Worm (Caenorhabditis elegans) whole organism, L4 larva: ENCODE data around the gene clec-51.
A peak's percentile ranks its signal among the peaks of the same experiment; 100 is the strongest.

ENCODE experiments used
- D1046.2 ChIP-seq: fragments of 200-800 bp; sonication (Bioruptor generic); IDR thresholded peaks from 2 replicates; pipeline ENCODE4 v1.3.6; 2022; ENCODE audit warnings: missing genetic modification characterization, missing compliant biosample characterization
- F37D6.2 ChIP-seq: sonication (generic microtip); optimal IDR thresholded peaks from 2 replicates; lab custom pipeline; 2016; ENCODE audit warnings: mild to moderate bottlenecking, missing genetic modification characterization, missing compliant biosample characterization
- F44E2.7 ChIP-seq: fragments of 200-800 bp; sonication (Bioruptor generic); IDR thresholded peaks from 2 replicates; pipeline ENCODE4 v2.1.2; 2022; ENCODE audit warnings: missing genetic modification characterization, missing compliant biosample characterization
- T20F7.1 ChIP-seq: fragments of 200-800 bp; sonication (Bioruptor generic); optimal IDR thresholded peaks from 2 replicates; lab custom pipeline; 2018; ENCODE audit warnings: mild to moderate bottlenecking, missing genetic modification characterization, missing compliant biosample characterization
- Y5F2A.4 ChIP-seq: fragments of 200-800 bp; sonication (Bioruptor generic); optimal IDR thresholded peaks from 2 replicates; lab custom pipeline; 2018; ENCODE audit warnings: mild to moderate bottlenecking, missing genetic modification characterization, missing compliant biosample characterization
- ZK337.2 ChIP-seq: fragments of 200-800 bp; sonication (Bioruptor generic); IDR thresholded peaks from 2 replicates; pipeline ENCODE4 v1.3.6; 2022; ENCODE audit warnings: missing genetic modification reagents, missing genetic modification characterization, missing compliant biosample characterization
- ZK546.5 ChIP-seq, 2 experiments: sonication (generic microtip); optimal IDR thresholded peaks; 2 replicates each; lab custom pipeline; 2017; ENCODE audit warnings: missing biosample characterization in 2 of 2, missing genetic modification characterization in 2 of 2
- aly-2 ChIP-seq: sonication (generic microtip); optimal IDR thresholded peaks from 2 replicates; lab custom pipeline; 2018; ENCODE audit warnings: missing biosample characterization, missing genetic modification characterization
- ama-1 ChIP-seq: fragments of 150-350 bp; optimal IDR thresholded peaks from 2 replicates; lab custom pipeline; 2014; ENCODE audit warnings: inconsistent platforms, mixed read lengths
- arid-1 ChIP-seq: fragments of 200-800 bp; sonication (Bioruptor generic); conservative IDR thresholded peaks from 2 replicates; pipeline ENCODE4 v1.3.6; 2022; ENCODE audit warnings: missing genetic modification reagents, missing genetic modification characterization, missing compliant biosample characterization
- ceh-20 ChIP-seq: fragments of 200-800 bp; sonication (Bioruptor generic); IDR thresholded peaks from 2 replicates; pipeline ENCODE4 v1.3.6; 2022; ENCODE audit warnings: missing genetic modification reagents, missing genetic modification characterization, missing compliant biosample characterization
- ceh-44 ChIP-seq: fragments of 200-800 bp; sonication (Bioruptor generic); IDR thresholded peaks from 2 replicates; pipeline ENCODE4 v1.3.6; 2022; ENCODE audit warnings: missing genetic modification reagents, missing genetic modification characterization, missing compliant biosample characterization
- cey-2 ChIP-seq: sonication (generic microtip); optimal IDR thresholded peaks from 3 replicates; lab custom pipeline; 2017; ENCODE audit warnings: missing genetic modification characterization, mild to moderate bottlenecking, missing compliant biosample characterization, antibody characterized with exemption, borderline replicate concordance; ENCODE audit not compliant: insufficient read depth
- daf-16 ChIP-seq, 3 experiments: sonication (generic microtip); optimal IDR thresholded peaks; 2 replicates each; lab custom pipeline; 2016 to 2017; ENCODE audit warnings: missing genetic modification characterization in 3 of 3, missing genetic modification reagents in 3 of 3, mild to moderate bottlenecking in 2 of 3, missing compliant biosample characterization in 2 of 3, missing biosample characterization in 1 of 3, moderate library complexity in 1 of 3
- dmd-9 ChIP-seq: fragments of 200-800 bp; sonication (Bioruptor generic); IDR thresholded peaks from 2 replicates; pipeline ENCODE4 v1.3.6; 2022; ENCODE audit warnings: missing genetic modification reagents, missing genetic modification characterization, missing compliant biosample characterization
- dpl-1 ChIP-seq: fragments of 150-350 bp; optimal IDR thresholded peaks from 2 replicates; lab custom pipeline; 2014; ENCODE audit warnings: missing biosample characterization, missing genetic modification reagents, missing genetic modification characterization
- hif-1 ChIP-seq, 2 experiments: sonication (generic microtip); optimal IDR thresholded peaks; 2 replicates each; lab custom pipeline; 2016 to 2017; ENCODE audit warnings: missing compliant biosample characterization in 2 of 2, missing genetic modification characterization in 2 of 2, missing genetic modification reagents in 2 of 2, missing genotype in 2 of 2, mild to moderate bottlenecking in 1 of 2
- hlh-30 ChIP-seq: sonication (generic microtip); optimal IDR thresholded peaks from 2 replicates; lab custom pipeline; 2017; ENCODE audit warnings: antibody characterized with exemption, mild to moderate bottlenecking, missing genetic modification characterization, missing compliant biosample characterization; ENCODE audit not compliant: insufficient read depth
- hmg-1.1 ChIP-seq: fragments of 200-800 bp; sonication (Bioruptor generic); IDR thresholded peaks from 2 replicates; pipeline ENCODE4 v1.3.6; 2022; ENCODE audit warnings: missing genetic modification reagents, missing genetic modification characterization, missing compliant biosample characterization
- jun-1 ChIP-seq: fragments of 150-350 bp; optimal IDR thresholded peaks from 2 replicates; lab custom pipeline; 2014; ENCODE audit warnings: missing biosample characterization, missing genetic modification reagents, missing genetic modification characterization
- lin-38 ChIP-seq: fragments of 200-800 bp; sonication (Bioruptor generic); IDR thresholded peaks from 2 replicates; pipeline ENCODE4 v1.3.6; 2022; ENCODE audit warnings: missing genetic modification reagents, missing genetic modification characterization, missing compliant biosample characterization
- lin-39 ChIP-seq: fragments of 150-350 bp; optimal IDR thresholded peaks from 2 replicates; lab custom pipeline; 2014; ENCODE audit warnings: missing biosample characterization, missing genetic modification reagents, missing genetic modification characterization
- lsy-2 ChIP-seq, 2 experiments: fragments of 150-350 bp in 1 of 2; sonication (generic microtip) in 1 of 2; optimal IDR thresholded peaks; 2 replicates each; lab custom pipeline; 2014 to 2017; ENCODE audit warnings: missing biosample characterization in 2 of 2, missing genetic modification characterization in 2 of 2
- madf-9 ChIP-seq: fragments of 200-800 bp; sonication (Bioruptor generic); conservative IDR thresholded peaks from 2 replicates; pipeline ENCODE4 v1.3.6; 2022; ENCODE audit warnings: missing genetic modification reagents, missing genetic modification characterization, missing compliant biosample characterization
- mdl-1 ChIP-seq, 2 experiments: fragments of 150-350 bp in 1 of 2; sonication (generic microtip) in 1 of 2; optimal IDR thresholded peaks; 2 replicates each; lab custom pipeline; 2014 to 2017; ENCODE audit warnings: missing biosample characterization in 2 of 2, missing genetic modification characterization in 2 of 2
- mep-1 ChIP-seq: fragments of 150-350 bp; sonication (generic microtip); optimal IDR thresholded peaks from 3 replicates; lab custom pipeline; 2014; ENCODE audit warnings: missing biosample characterization, missing genetic modification characterization
- mes-2 ChIP-seq: sonication (generic microtip); optimal IDR thresholded peaks from 2 replicates; lab custom pipeline; 2016; ENCODE audit warnings: missing genotype, mild to moderate bottlenecking, missing genetic modification characterization, missing compliant biosample characterization; ENCODE audit not compliant: poor library complexity, severe bottlenecking
- mxl-3 ChIP-seq: fragments of 200-800 bp; sonication (Bioruptor generic); optimal IDR thresholded peaks from 2 replicates; lab custom pipeline; 2018; ENCODE audit warnings: mild to moderate bottlenecking, missing genetic modification characterization, missing compliant biosample characterization
- nhr-102 ChIP-seq: sonication (generic microtip); optimal IDR thresholded peaks from 2 replicates; lab custom pipeline; 2016; ENCODE audit warnings: mild to moderate bottlenecking, missing genetic modification characterization, moderate library complexity, missing compliant biosample characterization
- nhr-111 ChIP-seq: fragments of 200-800 bp; sonication (Bioruptor generic); optimal IDR thresholded peaks from 2 replicates; lab custom pipeline; 2018; ENCODE audit warnings: mild to moderate bottlenecking, missing genetic modification characterization, missing compliant biosample characterization
- nhr-28 ChIP-seq: fragments of 150-350 bp; optimal IDR thresholded peaks from 2 replicates; lab custom pipeline; 2014; ENCODE audit warnings: missing biosample characterization, missing genetic modification characterization
- nhr-41 ChIP-seq: fragments of 200-800 bp; sonication (Bioruptor generic); IDR thresholded peaks from 2 replicates; pipeline ENCODE4 v1.3.6; 2022; ENCODE audit warnings: missing genetic modification reagents, missing genetic modification characterization, missing compliant biosample characterization
- nhr-42 ChIP-seq: fragments of 200-800 bp; sonication (Bioruptor generic); IDR thresholded peaks from 2 replicates; pipeline ENCODE4 v1.3.6; 2022; ENCODE audit warnings: missing genetic modification characterization, missing compliant biosample characterization
- nhr-6 ChIP-seq: fragments of 150-350 bp; optimal IDR thresholded peaks from 2 replicates; lab custom pipeline; 2014; ENCODE audit warnings: missing biosample characterization, missing genetic modification characterization
- nhr-76 ChIP-seq: fragments of 150-350 bp; optimal IDR thresholded peaks from 2 replicates; lab custom pipeline; 2014; ENCODE audit warnings: missing biosample characterization, missing genetic modification characterization
- pha-4 ChIP-seq, 2 experiments: fragments of 150-350 bp in 1 of 2; fragments of 200-800 bp in 1 of 2; sonication (Bioruptor generic) in 1 of 2; IDR thresholded peaks in 1 of 2; optimal IDR thresholded peaks in 1 of 2; 2 replicates each; pipeline versions ENCODE4 v1.3.6 to Lab custom; 2014 to 2022; ENCODE audit warnings: missing genetic modification characterization in 2 of 2, missing genetic modification reagents in 2 of 2, missing biosample characterization in 1 of 2, missing compliant biosample characterization in 1 of 2
- skn-1 ChIP-seq: fragments of 150-350 bp; optimal IDR thresholded peaks from 2 replicates; lab custom pipeline; 2014; ENCODE audit warnings: missing biosample characterization, missing genetic modification characterization
- snpc-1.2 ChIP-seq: fragments of 200-800 bp; sonication (Bioruptor generic); IDR thresholded peaks from 2 replicates; pipeline ENCODE4 v1.3.6; 2022; ENCODE audit warnings: missing genetic modification reagents, missing genetic modification characterization, missing compliant biosample characterization
- snpc-4 ChIP-seq: fragments of 150-350 bp; optimal IDR thresholded peaks from 2 replicates; lab custom pipeline; 2014; ENCODE audit warnings: missing biosample characterization, missing genetic modification characterization
- unc-39 ChIP-seq: sonication (generic microtip); optimal IDR thresholded peaks from 2 replicates; lab custom pipeline; 2017; ENCODE audit warnings: missing biosample characterization, missing genetic modification characterization
- unc-62 ChIP-seq, 3 experiments: fragments of 150-350 bp in 1 of 3; sonication (generic microtip); optimal IDR thresholded peaks in 2 of 3; peaks in 1 of 3; 1 replicate in 1 of 3; 2 replicates in 2 of 3; lab custom pipeline; 2014 to 2017; ENCODE audit warnings: missing biosample characterization in 3 of 3, missing genetic modification characterization in 3 of 3, missing genetic modification reagents in 3 of 3, missing genotype in 1 of 3
- vab-7 ChIP-seq: fragments of 200-800 bp; sonication (Bioruptor generic); IDR thresholded peaks from 2 replicates; pipeline ENCODE4 v1.3.6; 2022; ENCODE audit warnings: missing genetic modification reagents, missing genetic modification characterization, missing compliant biosample characterization
- zip-2 ChIP-seq: fragments of 150-350 bp; optimal IDR thresholded peaks from 2 replicates; lab custom pipeline; 2014; ENCODE audit warnings: missing biosample characterization, missing genetic modification characterization

clec-51 gene

DNA sequence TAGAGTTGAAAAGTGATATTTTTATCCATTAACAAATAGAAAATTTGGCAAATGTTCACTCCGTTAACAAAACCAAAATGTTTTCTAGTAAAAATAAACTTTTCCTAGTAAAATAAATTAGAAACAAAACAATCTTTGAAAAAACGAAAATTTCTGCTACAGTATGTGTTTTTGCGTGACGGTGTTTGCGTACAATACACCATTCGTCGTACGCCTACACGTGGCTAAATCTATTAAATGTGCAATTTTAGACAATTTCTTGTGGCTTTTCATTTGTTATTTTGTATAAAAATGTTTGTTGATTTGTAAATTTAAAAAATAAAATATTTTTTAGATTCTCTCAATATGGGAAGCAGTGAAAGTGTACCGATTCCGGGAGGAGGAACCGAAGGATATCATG is 50.4 kb downstream of the clec-51 start, which contains the start of gene Y42H9AR.1:
Y42H9AR.1 (plus strand) TSS at position 233 of the 400 bp plus-strand sequence.
- TF ChIP-seq lsy-2 (tag; optimal IDR thresholded peaks at IDR 0.05; lab: Kevin White, UChicago): peak in 1 of 2 experiments; percentile 37
- peak; percentile 64 for TF ChIP-seq hlh-30 (tag; lab: Kevin White, UChicago)
- no peak for TF ChIP-seq nhr-41 (GFP tag; lab: Robert Waterston, UW)
- TF ChIP-seq mdl-1 (tag; optimal IDR thresholded peaks at IDR 0.05; lab: Kevin White, UChicago): peak in 1 of 2 experiments; percentile 57
- TF ChIP-seq dpl-1 (GFP tag; lab: Kevin White, UChicago): peak; percentile 52
- no peak for TF ChIP-seq ceh-44 (GFP tag; lab: Robert Waterston, UW)
- peak; percentile 24 for TF ChIP-seq mes-2
- no peak for TF ChIP-seq vab-7 (GFP tag; lab: Robert Waterston, UW)
- peak; percentile 40 for TF ChIP-seq T20F7.1 (GFP tag; lab: Kevin White, UChicago)
- 0 out of 2 replicates have a peak, but pooled peaks have one; percentile 3 for TF ChIP-seq hmg-1.1

DNA sequence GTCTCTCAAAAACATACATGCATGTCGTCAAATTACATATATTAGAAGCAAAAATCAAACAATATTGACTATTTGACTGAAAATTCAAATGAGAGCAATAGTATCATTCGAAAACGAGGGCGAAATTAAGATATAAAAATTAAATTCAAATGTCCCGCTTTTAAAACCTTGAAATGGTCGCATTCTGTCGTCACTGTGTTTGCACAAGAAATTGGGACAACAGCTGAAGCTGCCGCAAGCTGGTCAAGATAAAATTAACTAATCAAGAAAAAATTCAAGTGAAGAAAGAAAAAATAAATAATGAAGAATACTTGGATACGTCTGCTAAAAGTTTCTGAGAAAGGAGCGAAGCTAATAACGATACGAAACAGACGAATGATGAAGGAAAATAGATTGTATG is 51.0 kb downstream of the clec-51 start:
- no peak for TF ChIP-seq madf-9 (GFP tag; lab: Robert Waterston, UW)
- TF ChIP-seq mes-2: peak; percentile 24
- peak; percentile 51 for TF ChIP-seq dpl-1 (GFP tag; lab: Kevin White, UChicago)
- TF ChIP-seq daf-16 (GFP tag; optimal IDR thresholded peaks at IDR 0.05; lab: Kevin White, UChicago): no peak
- TF ChIP-seq daf-16 (tag; optimal IDR thresholded peaks at IDR 0.05; lab: Kevin White, UChicago): peak; percentile 1

DNA sequence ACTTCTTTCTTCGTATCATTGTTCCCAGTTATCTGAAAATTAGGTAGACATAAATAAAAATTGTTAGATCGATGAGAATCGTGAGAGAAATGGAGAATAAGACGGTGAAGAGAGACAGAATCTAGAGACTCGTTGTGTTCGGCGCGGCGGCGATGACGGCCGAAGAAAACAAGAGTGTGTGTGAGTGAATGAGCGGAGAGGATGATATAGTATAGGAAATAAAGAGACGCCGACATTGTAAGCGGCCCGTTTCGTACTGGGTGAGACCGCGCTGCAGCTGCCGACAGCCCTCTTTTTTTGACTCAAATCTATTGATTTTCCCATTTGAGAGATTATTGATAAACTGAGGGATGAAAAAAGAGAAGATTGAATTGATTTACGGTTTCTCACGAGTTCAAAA is 51.4 kb downstream of the clec-51 start, which contains the start of gene Y42H9AR.4:
Y42H9AR.4 (minus strand) TSS at position 32 of the 400 bp plus-strand sequence.
- TF ChIP-seq lin-38 (GFP tag; lab: Robert Waterston, UW): peak; percentile 23; the same call in 1 of the 2 replicates
- peak; percentile 59 for TF ChIP-seq mes-2
- no peak for TF ChIP-seq nhr-42 (GFP tag; lab: Robert Waterston, UW)
- no peak for TF ChIP-seq lin-39 (tag; lab: Kevin White, UChicago)
- TF ChIP-seq ceh-44 (GFP tag; lab: Robert Waterston, UW): no peak
- TF ChIP-seq arid-1 (GFP tag; lab: Robert Waterston, UW): 0 out of 2 replicates have a peak, but pooled peaks have one; percentile 4
- no peak for TF ChIP-seq ZK546.5 (tag; optimal IDR thresholded peaks at IDR 0.05; lab: Kevin White, UChicago)
- no peak for TF ChIP-seq cey-2 (tag; lab: Kevin White, UChicago)
- TF ChIP-seq hif-1 (tag; optimal IDR thresholded peaks at IDR 0.05; lab: Kevin White, UChicago): no peak
- TF ChIP-seq ama-1 (lab: Kevin White, UChicago): no peak
- TF ChIP-seq F37D6.2: no peak
- TF ChIP-seq unc-39: no peak
- no peak for TF ChIP-seq D1046.2
- peak in 1 of 2 experiments; percentile 66 for TF ChIP-seq unc-62 (GFP tag; optimal IDR thresholded peaks at IDR 0.05 in 1 of 2; lab: Kevin White, UChicago)
- no peak for TF ChIP-seq unc-62 (tag; optimal IDR thresholded peaks at IDR 0.05; lab: Kevin White, UChicago)
- no peak for TF ChIP-seq ZK337.2 (GFP tag; lab: Robert Waterston, UW)
- TF ChIP-seq dmd-9: no peak
- TF ChIP-seq hmg-1.1: peak; percentile 60; the same call in 1 of the 2 replicates
- no peak for TF ChIP-seq nhr-111 (GFP tag; lab: Kevin White, UChicago)
- no peak for TF ChIP-seq nhr-76 (tag; lab: Kevin White, UChicago)
- TF ChIP-seq ceh-20 (GFP tag; lab: Robert Waterston, UW): no peak
- TF ChIP-seq mep-1 (tag; lab: Kevin White, UChicago): peak; percentile 43
- TF ChIP-seq nhr-6 (tag; lab: Kevin White, UChicago): peak; percentile 5
- no peak for TF ChIP-seq skn-1 (tag; lab: Kevin White, UChicago)
- TF ChIP-seq nhr-102 (tag; lab: Kevin White, UChicago): no peak
- TF ChIP-seq jun-1 (tag; lab: Kevin White, UChicago): no peak
- TF ChIP-seq nhr-28 (tag; lab: Kevin White, UChicago): peak; percentile 53
- no peak for TF ChIP-seq Y5F2A.4 (GFP tag; lab: Kevin White, UChicago)
- TF ChIP-seq daf-16 (GFP tag; optimal IDR thresholded peaks at IDR 0.05; lab: Kevin White, UChicago): peak in 1 of 2 experiments; percentile 28
- peak; percentile 65 for TF ChIP-seq daf-16 (tag; optimal IDR thresholded peaks at IDR 0.05; lab: Kevin White, UChicago)
- TF ChIP-seq snpc-1.2 (GFP tag; lab: Robert Waterston, UW): no peak
- peak; percentile 65 for TF ChIP-seq mxl-3 (GFP tag; lab: Kevin White, UChicago)
- TF ChIP-seq zip-2 (tag; lab: Kevin White, UChicago): no peak
- no peak for TF ChIP-seq pha-4 (GFP tag; IDR thresholded peaks at IDR 0.05; lab: Robert Waterston, UW)
- no peak for TF ChIP-seq pha-4 (tag; optimal IDR thresholded peaks at IDR 0.05; lab: Kevin White, UChicago)
- TF ChIP-seq F44E2.7 (GFP tag; lab: Robert Waterston, UW): no peak
- TF ChIP-seq snpc-4 (tag; lab: Kevin White, UChicago): no peak
- TF ChIP-seq hlh-30 (tag; lab: Kevin White, UChicago): peak; percentile 9
- TF ChIP-seq aly-2 (tag; lab: Kevin White, UChicago): no peak
